Worm (Caenorhabditis elegans) whole organism, L4/young adult: ENCODE measurements around the gene F35D11.4.

Experiments
- W03F9.2 ChIP-seq: fragments of 150-350 bp; optimal IDR thresholded peaks from 2 replicates; lab custom pipeline; 2014; ENCODE audit warnings: missing biosample characterization, missing genetic modification characterization
- dao-5 ChIP-seq: sonication (generic microtip); optimal IDR thresholded peaks from 2 replicates; lab custom pipeline; 2016; ENCODE audit warnings: missing genotype, missing genetic modification characterization, moderate library complexity, missing compliant biosample characterization
- him-1 ChIP-seq: sonication (generic microtip); optimal IDR thresholded peaks from 2 replicates; lab custom pipeline; 2016; ENCODE audit warnings: missing genotype, missing genetic modification reagents, missing genetic modification characterization, missing compliant biosample characterization

Gene F35D11.4

DNA sequence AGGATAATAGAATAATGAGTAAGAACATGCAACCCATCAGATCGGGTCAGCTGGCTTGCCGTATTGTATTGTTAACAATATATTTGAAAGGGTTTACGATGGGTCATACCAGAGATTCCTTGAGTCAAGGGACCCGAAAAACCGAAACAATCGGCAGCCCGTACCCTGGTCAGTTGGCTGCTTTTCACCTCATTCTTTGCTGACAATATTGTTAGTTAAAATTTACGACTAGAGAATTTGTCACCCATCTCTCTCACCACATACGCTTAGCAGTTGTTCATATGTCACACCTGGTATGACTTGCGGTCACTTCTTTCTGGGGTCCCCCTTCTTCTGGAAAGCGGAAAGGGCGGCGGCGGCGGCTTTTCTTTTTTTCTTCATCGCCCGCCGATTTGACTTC lies 22.1 kb upstream of the F35D11.4 start:
- TF ChIP-seq dao-5 (tag; lab: Kevin White, UChicago) (no peak), him-1 (no peak), W03F9.2 (no peak)

DNA sequence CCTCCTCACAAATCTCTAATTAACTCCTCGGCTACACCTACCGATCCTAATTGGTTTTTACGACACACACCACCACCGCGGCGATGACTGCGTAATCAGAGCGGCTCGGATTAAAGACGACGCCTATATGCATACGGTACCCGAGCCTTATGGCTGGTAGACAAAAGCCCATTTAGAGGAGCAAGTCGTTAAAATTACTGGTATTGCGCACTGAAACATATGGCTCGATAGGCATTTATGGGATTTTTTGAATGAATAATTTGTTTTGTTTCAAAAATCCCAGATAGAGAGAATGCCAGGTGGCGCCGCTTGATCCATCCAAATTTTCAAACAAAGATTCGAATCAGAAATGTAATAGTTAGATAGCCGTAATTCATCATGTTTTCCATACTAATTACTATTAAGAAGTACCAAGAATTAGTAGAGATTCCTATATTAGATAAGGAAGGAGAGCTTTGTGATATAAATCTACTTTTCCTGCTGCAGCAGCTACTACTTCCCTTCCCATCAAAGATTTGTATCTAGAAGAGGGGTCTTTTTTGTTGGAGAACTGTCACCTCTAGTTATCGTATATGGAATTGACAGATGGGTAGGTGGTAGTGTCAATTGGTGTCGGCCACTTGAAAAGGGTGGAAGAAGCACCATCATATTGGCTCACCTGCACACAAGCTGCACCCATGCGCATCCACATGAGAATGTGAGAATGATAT lies 19.9 kb upstream of the F35D11.4 start:
- TF ChIP-seq W03F9.2 (no peak), dao-5 (tag; lab: Kevin White, UChicago) (no peak), him-1 (no peak)

DNA sequence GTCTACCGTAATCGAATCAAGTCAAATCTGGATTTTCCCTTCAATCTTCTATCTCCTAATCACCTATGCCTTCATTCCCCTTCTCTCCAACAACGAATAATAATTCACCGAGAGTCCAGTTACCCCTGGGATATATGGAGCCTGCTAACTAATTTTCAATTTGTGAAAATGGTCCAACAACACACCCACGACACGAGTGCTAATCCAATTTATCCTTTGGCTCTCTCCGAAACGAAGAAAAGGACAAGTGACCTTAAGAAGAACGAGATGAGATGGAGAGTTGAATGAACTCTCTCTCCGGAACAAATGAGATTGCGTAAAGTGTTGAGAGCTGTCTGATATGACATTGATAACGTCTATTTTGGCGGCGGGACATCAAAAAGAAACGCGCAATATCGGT lies 18.9 kb upstream of the F35D11.4 start:
- no peak for TF ChIP-seq him-1
- TF ChIP-seq W03F9.2, result no peak
- no peak for TF ChIP-seq dao-5 (tag; lab: Kevin White, UChicago)

DNA sequence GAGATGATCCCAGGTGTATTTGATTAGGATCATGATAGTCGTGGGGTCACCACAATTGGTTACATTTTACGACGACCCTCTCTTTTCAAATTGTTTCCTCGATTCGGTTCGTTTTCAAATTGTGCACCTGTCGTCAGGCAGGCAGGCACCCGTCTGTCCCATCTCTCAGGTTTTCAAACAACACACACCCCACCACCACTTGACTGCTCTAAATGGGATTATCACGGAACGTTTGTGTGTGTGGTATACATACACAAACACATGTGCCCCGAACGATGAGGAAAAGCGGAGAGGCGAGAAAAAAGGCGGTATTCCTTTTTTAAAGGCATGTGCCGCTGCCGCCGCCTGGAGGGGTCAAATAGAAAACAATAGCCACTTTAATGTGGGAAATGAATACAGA lies 17.9 kb upstream of the F35D11.4 start:
- TF ChIP-seq W03F9.2 (no peak), dao-5 (tag; lab: Kevin White, UChicago) (no peak), him-1 (no peak)

ce11 chrII:4590086-4590485 lies 13.1 kb upstream of the F35D11.4 start:
- no peak for TF ChIP-seq W03F9.2
- TF ChIP-seq him-1, result no peak
- TF ChIP-seq dao-5 (tag; lab: Kevin White, UChicago), result no peak

- no peak for TF ChIP-seq him-1
- TF ChIP-seq W03F9.2, result no peak
- no peak for TF ChIP-seq dao-5 (tag; lab: Kevin White, UChicago)
Measured at ce11 chrII:4590660-4591059, 12.6 kb upstream of the F35D11.4 start.

ce11 chrII:4597441-4597840 lies 5.8 kb upstream of the F35D11.4 start:
- no peak for TF ChIP-seq W03F9.2

- TF ChIP-seq W03F9.2 (no peak), him-1 (no peak), dao-5 (tag; lab: Kevin White, UChicago) (no peak)
Measured at ce11 chrII:4598815-4599214, 4.4 kb upstream of the F35D11.4 start.

- TF ChIP-seq W03F9.2 (no peak), him-1 (no peak), dao-5 (tag; lab: Kevin White, UChicago) (no peak)
Measured at ce11 chrII:4599838-4600237, 3.4 kb upstream of the F35D11.4 start.

ce11 chrII:4600276-4600675 lies 3.0 kb upstream of the F35D11.4 start:
- TF ChIP-seq W03F9.2 (no peak), him-1 (no peak), dao-5 (tag; lab: Kevin White, UChicago) (no peak)

DNA sequence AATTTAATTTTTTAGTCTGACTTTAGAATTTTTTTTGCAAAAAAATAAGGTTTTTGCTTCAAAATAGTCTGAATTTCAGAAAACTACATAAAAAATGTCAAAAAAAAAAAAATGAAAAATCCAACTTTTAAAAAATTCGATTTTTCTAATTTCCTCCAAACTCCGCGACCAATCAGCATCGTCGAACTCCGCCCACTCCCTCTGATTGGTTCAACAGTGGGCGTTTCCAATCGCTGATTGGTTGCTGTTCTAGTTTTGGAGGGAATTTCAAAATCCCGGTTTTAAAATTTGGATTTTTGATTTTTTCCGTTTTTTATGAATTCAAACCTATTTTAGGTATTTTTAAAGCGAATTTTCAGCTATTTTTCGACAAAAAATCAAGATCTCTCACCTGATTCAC lies 2.4 kb upstream of the F35D11.4 start:
- TF ChIP-seq W03F9.2 (no peak), him-1 (no peak), dao-5 (tag; lab: Kevin White, UChicago) (no peak)

ce11 chrII:4601256-4601655 lies 2.0 kb upstream of the F35D11.4 start, which contains the start of gene ipla-1:
Gene ipla-1, minus strand, starts transcription at chrII:4601356.
- TF ChIP-seq dao-5 (tag; lab: Kevin White, UChicago) (no peak), W03F9.2 (no peak), him-1 (no peak)

DNA sequence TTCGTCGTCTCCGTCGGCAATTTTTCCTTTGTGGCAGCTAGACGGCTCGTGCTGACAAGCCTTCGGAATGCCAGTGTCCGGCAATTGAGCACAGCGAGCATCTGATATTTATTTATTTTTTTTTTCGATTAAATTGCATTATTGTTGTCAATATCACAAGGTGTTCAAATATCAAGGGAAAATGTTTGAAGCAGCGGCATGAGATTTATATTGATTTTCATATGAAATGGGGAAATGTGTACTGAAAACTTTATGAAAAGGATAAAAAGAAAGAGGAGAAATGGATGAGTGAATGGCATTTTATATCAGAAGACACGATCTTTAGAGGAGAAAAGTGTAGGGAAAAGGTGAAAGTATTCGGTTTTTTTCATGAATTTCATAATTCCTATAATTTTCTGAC lies 694 bp upstream of the F35D11.4 start, which contains the start of gene coa-3:
coa-3 (minus strand) TSS at position 101 of the 400 bp plus-strand sequence.
- no peak for TF ChIP-seq W03F9.2
- no peak for TF ChIP-seq dao-5 (tag; lab: Kevin White, UChicago)
- no peak for TF ChIP-seq him-1

ce11 chrII:4604149-4604548 lies 922 bp downstream of the F35D11.4 start:
- no peak for TF ChIP-seq him-1
- TF ChIP-seq dao-5 (tag; lab: Kevin White, UChicago), result no peak
- peak; percentile 3 for TF ChIP-seq W03F9.2

DNA sequence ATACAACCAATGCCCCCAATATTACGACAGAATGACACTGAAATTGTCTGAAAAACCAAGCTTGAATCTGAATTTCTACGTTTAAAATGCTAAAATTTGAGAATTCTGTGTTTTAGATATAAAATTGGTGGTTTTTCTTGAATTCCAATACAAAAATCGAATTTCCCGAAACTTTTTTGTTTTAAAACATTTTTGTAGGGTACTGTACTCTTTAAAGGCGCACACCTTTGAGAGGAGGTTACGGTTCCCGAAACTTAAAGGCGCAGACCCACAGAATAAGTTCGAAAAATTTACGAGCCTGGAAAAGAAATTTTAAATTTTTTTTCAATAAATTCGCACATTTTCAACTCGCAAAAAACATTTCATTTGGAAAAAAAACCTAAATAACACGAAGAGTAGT lies 1.5 kb downstream of the F35D11.4 start:
- TF ChIP-seq dao-5 (tag; lab: Kevin White, UChicago) (no peak), him-1 (no peak), W03F9.2 (no peak)

DNA sequence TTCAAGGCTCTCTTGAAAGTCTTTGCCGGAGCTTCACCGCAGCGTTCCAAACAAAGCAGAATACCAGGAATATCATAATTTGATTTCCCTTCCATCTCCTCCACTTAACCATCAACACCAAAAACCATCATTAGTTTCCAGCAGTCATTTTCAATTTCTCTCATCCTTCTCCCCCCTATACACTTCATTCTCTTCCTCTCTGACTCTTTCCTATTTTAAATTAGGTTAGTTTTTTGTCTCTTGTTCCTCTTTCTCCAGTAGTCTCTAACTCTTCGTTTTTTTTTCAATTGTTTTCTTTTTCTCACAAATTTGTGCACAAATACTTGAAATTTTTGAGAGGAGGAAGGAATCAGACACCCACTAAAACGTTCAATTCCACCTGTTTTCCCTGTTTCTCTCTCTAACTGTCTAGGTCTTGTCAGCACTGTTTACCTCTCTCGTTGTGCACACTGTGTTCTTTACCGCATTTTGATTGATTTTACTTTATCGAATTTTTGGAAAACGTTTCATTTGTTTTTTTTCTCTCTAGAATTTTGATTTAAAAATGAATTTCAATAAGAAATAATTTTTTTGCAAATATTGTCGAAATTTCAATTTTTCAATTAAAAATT lies 3.6 kb downstream of the F35D11.4 start:
- TF ChIP-seq W03F9.2 (no peak), dao-5 (tag; lab: Kevin White, UChicago) (no peak), him-1 (no peak)
